Worm (Caenorhabditis elegans): Measurements from ENCODE around the gene kdp-1.

- TF ChIP-seq gmeb-2 (tag; optimal IDR thresholded peaks at IDR 0.05) (no peak), elt-4 (tag; optimal IDR thresholded peaks at IDR 0.05) (no peak), ama-1 (optimal IDR thresholded peaks at IDR 0.05) (no peak), pqm-1 (tag; optimal IDR thresholded peaks at IDR 0.05) (no peak), nhr-232 (tag; optimal IDR thresholded peaks at IDR 0.05) (no peak), ahr-1 (tag; optimal IDR thresholded peaks at IDR 0.05) (no peak)
Measured at ce11 chrIV:13322429-13322828, 22.4 kb downstream of the kdp-1 start.
